Worm (Caenorhabditis elegans): ENCODE results near the gene E04F6.4.

DNA sequence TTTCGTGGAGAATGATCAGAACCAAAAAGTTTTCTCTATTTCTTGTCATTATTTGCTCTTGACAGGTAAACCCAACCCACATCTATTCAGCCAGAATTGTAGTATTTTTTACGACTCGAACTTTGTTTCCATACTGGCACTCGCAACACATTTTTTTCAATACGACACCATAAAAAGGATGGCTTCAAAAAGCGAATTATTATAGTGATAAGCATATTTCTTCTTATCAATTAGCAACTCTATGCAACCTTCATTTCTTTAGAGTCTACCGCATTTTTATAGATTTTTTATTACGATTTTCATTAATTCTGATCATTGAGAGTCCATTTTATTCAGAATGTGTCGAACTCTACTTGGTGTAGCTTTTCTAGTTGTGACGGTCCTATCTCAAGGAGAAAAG lies 43.3 kb downstream of the E04F6.4 start, which contains the start of gene ctsa-3.1:
- TF ChIP-seq W03F9.2 (tag; optimal IDR thresholded peaks at IDR 0.05): no peak
- TF ChIP-seq him-1 (tag; optimal IDR thresholded peaks at IDR 0.05): no peak

All from whole organism, L4/young adult.